Worm (Caenorhabditis elegans) whole organism, L4 larva: Measurements from ENCODE around the gene F14H3.12.

ENCODE experiments used
- daf-16 ChIP-seq, 3 experiments: sonication (generic microtip); optimal IDR thresholded peaks; 2 replicates each; lab custom pipeline; 2016 to 2017; ENCODE audit warnings: missing genetic modification characterization in 3 of 3, missing genetic modification reagents in 3 of 3, mild to moderate bottlenecking in 2 of 3, missing compliant biosample characterization in 2 of 3, missing biosample characterization in 1 of 3, moderate library complexity in 1 of 3
- dmd-9 ChIP-seq: fragments of 200-800 bp; sonication (Bioruptor generic); IDR thresholded peaks from 2 replicates; pipeline ENCODE4 v1.3.6; 2022; ENCODE audit warnings: missing genetic modification reagents, missing genetic modification characterization, missing compliant biosample characterization
- dve-1 ChIP-seq: sonication (generic microtip); optimal IDR thresholded peaks from 2 replicates; lab custom pipeline; 2017; ENCODE audit warnings: antibody characterized with exemption, mild to moderate bottlenecking, missing genetic modification characterization, missing compliant biosample characterization; ENCODE audit not compliant: insufficient read depth
- lin-13 ChIP-seq: fragments of 150-350 bp; optimal IDR thresholded peaks from 2 replicates; lab custom pipeline; 2014; ENCODE audit warnings: missing biosample characterization, missing genetic modification reagents, missing genetic modification characterization
- nhr-41 ChIP-seq: fragments of 200-800 bp; sonication (Bioruptor generic); IDR thresholded peaks from 2 replicates; pipeline ENCODE4 v1.3.6; 2022; ENCODE audit warnings: missing genetic modification reagents, missing genetic modification characterization, missing compliant biosample characterization
- nhr-77 ChIP-seq: fragments of 150-350 bp; optimal IDR thresholded peaks from 2 replicates; lab custom pipeline; 2014; ENCODE audit warnings: missing biosample characterization, missing genetic modification characterization
- snpc-1.2 ChIP-seq: fragments of 200-800 bp; sonication (Bioruptor generic); IDR thresholded peaks from 2 replicates; pipeline ENCODE4 v1.3.6; 2022; ENCODE audit warnings: missing genetic modification reagents, missing genetic modification characterization, missing compliant biosample characterization
- unc-130 ChIP-seq: sonication (generic microtip); optimal IDR thresholded peaks from 2 replicates; lab custom pipeline; 2016; ENCODE audit warnings: missing genetic modification reagents, missing genetic modification characterization, missing compliant biosample characterization
- vab-7 ChIP-seq: fragments of 200-800 bp; sonication (Bioruptor generic); IDR thresholded peaks from 2 replicates; pipeline ENCODE4 v1.3.6; 2022; ENCODE audit warnings: missing genetic modification reagents, missing genetic modification characterization, missing compliant biosample characterization

DNA sequence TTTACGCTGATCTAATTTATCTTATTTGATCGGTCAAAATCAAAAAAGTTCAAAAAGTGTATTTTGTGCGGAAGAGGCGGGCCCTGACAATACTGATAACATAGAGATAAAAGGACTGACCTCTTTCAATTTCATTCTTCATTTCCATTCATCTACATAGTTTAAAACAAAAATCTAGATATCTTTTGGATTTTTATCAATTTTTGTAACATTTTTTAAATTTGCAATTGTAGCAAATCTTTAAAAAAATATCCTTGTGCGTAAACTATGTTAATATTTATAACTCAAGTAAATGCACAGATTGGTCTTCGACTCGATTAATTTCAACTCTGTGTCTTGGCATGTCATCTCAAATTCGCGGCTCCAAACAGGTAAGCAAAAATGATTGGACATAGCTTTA, 28.5 kb upstream of the F14H3.12 start, which contains the start of gene argk-1:
- TF ChIP-seq daf-16 (GFP tag; optimal IDR thresholded peaks at IDR 0.05; lab: Kevin White, UChicago) (no peak), daf-16 (tag; optimal IDR thresholded peaks at IDR 0.05; lab: Kevin White, UChicago) (no peak), nhr-41 (GFP tag; lab: Robert Waterston, UW) (no peak), snpc-1.2 (GFP tag; lab: Robert Waterston, UW) (no peak), lin-13 (GFP tag; lab: Kevin White, UChicago) (no peak), dmd-9 (no peak), nhr-77 (tag; lab: Kevin White, UChicago) (no peak), dve-1 (tag; lab: Kevin White, UChicago) (no peak), vab-7 (GFP tag; lab: Robert Waterston, UW) (no peak), unc-130 (GFP tag; lab: Kevin White, UChicago) (no peak)
